Fruit fly (Drosophila melanogaster): ENCODE measurements around the gene Oamb.

DNA sequence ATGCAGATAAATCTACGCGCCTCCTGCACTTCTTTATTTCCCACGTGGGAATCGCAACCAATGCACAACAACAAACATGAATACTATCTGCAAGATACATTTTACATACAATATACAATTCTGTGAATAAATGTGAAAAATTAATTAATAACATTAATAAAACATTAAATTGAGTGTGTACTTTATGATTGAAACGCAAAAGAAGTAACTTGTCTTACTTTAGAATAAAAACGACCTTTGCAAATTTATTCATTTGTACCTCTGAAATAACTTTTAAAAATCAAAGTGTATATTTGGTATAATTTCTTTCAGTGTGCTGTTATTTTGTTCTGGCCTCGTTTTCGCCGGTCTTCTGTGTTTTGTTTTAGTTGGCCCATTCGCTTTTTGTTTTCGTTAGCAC lies 49.7 kb upstream of the Oamb start:
- TF ChIP-seq CG8478 (optimal IDR thresholded peaks at IDR 0.05): no peak
- no peak for TF ChIP-seq CTCF (optimal IDR thresholded peaks at IDR 0.05)
